Fruit fly (Drosophila melanogaster) Kc167 (cell line): Measurements from ENCODE around the gene lap.

Experiments
- Myc ChIP-seq: fragments of >200 bp; optimal IDR thresholded peaks from 2 replicates; lab custom pipeline; 2017; ENCODE audit warnings: missing external identifiers
- Sin3A ChIP-seq: fragments of >200 bp; optimal IDR thresholded peaks from 2 replicates; lab custom pipeline; 2018; ENCODE audit warnings: missing external identifiers
- h ChIP-seq: fragments of >200 bp; optimal IDR thresholded peaks from 3 replicates; lab custom pipeline; 2018; ENCODE audit warnings: missing external identifiers
- insv ChIP-seq: fragments of >200 bp; optimal IDR thresholded peaks from 3 replicates; lab custom pipeline; 2018; ENCODE audit warnings: missing external identifiers
- psq ChIP-seq: fragments of >200 bp; optimal IDR thresholded peaks from 2 replicates; lab custom pipeline; 2017; ENCODE audit warnings: missing external identifiers
- ttk ChIP-seq: sonication (Bioruptor generic); optimal IDR thresholded peaks from 2 replicates; lab custom pipeline; 2017; ENCODE audit warnings: missing external identifiers

- TF ChIP-seq psq (lab: Kevin White, UChicago) (no peak), insv (no peak), h (lab: Kevin White, UChicago) (no peak), Myc (lab: Kevin White, UChicago) (no peak), ttk (lab: Kevin White, UChicago) (no peak), Sin3A (lab: Kevin White, UChicago) (no peak)
Measured at dm6 chr3R:7138058-7138457, 48.7 kb upstream of the lap start.
